Worm (Caenorhabditis elegans) whole organism, L4 larva: ENCODE data around the gene T25D10.1.

ENCODE experiments used
- T20F7.1 ChIP-seq: fragments of 200-800 bp; sonication (Bioruptor generic); optimal IDR thresholded peaks from 2 replicates; lab custom pipeline; 2018; ENCODE audit warnings: mild to moderate bottlenecking, missing genetic modification characterization, missing compliant biosample characterization
- ama-1 ChIP-seq: fragments of 150-350 bp; optimal IDR thresholded peaks from 2 replicates; lab custom pipeline; 2014; ENCODE audit warnings: inconsistent platforms, mixed read lengths
- ceh-32 ChIP-seq: sonication (generic microtip); optimal IDR thresholded peaks from 2 replicates; lab custom pipeline; 2016; ENCODE audit warnings: mild to moderate bottlenecking, missing genetic modification characterization, missing compliant biosample characterization; ENCODE audit not compliant: poor library complexity
- daf-16 ChIP-seq, 3 experiments: sonication (generic microtip); optimal IDR thresholded peaks; 2 replicates each; lab custom pipeline; 2016 to 2017; ENCODE audit warnings: missing genetic modification characterization in 3 of 3, missing genetic modification reagents in 3 of 3, mild to moderate bottlenecking in 2 of 3, missing compliant biosample characterization in 2 of 3, missing biosample characterization in 1 of 3, moderate library complexity in 1 of 3
- daf-19 ChIP-seq: fragments of 200-800 bp; sonication (Bioruptor generic); conservative IDR thresholded peaks from 2 replicates; pipeline ENCODE4 v1.3.6; 2022; ENCODE audit warnings: missing genetic modification characterization, missing compliant biosample characterization
- dmd-6 ChIP-seq: fragments of 200-800 bp; sonication (Bioruptor generic); IDR thresholded peaks from 2 replicates; pipeline ENCODE4 v1.3.6; 2022; ENCODE audit warnings: missing genetic modification reagents, missing genetic modification characterization, missing compliant biosample characterization
- dpl-1 ChIP-seq: fragments of 150-350 bp; optimal IDR thresholded peaks from 2 replicates; lab custom pipeline; 2014; ENCODE audit warnings: missing biosample characterization, missing genetic modification reagents, missing genetic modification characterization
- dve-1 ChIP-seq: sonication (generic microtip); optimal IDR thresholded peaks from 2 replicates; lab custom pipeline; 2017; ENCODE audit warnings: antibody characterized with exemption, mild to moderate bottlenecking, missing genetic modification characterization, missing compliant biosample characterization; ENCODE audit not compliant: insufficient read depth
- hlh-11 ChIP-seq: fragments of 200-800 bp; sonication (Bioruptor generic); optimal IDR thresholded peaks from 2 replicates; lab custom pipeline; 2018; ENCODE audit warnings: mild to moderate bottlenecking, missing genetic modification characterization, missing compliant biosample characterization
- hlh-30 ChIP-seq: sonication (generic microtip); optimal IDR thresholded peaks from 2 replicates; lab custom pipeline; 2017; ENCODE audit warnings: antibody characterized with exemption, mild to moderate bottlenecking, missing genetic modification characterization, missing compliant biosample characterization; ENCODE audit not compliant: insufficient read depth
- hmg-1.1 ChIP-seq: fragments of 200-800 bp; sonication (Bioruptor generic); IDR thresholded peaks from 2 replicates; pipeline ENCODE4 v1.3.6; 2022; ENCODE audit warnings: missing genetic modification reagents, missing genetic modification characterization, missing compliant biosample characterization
- lsy-2 ChIP-seq, 2 experiments: fragments of 150-350 bp in 1 of 2; sonication (generic microtip) in 1 of 2; optimal IDR thresholded peaks; 2 replicates each; lab custom pipeline; 2014 to 2017; ENCODE audit warnings: missing biosample characterization in 2 of 2, missing genetic modification characterization in 2 of 2
- madf-9 ChIP-seq: fragments of 200-800 bp; sonication (Bioruptor generic); conservative IDR thresholded peaks from 2 replicates; pipeline ENCODE4 v1.3.6; 2022; ENCODE audit warnings: missing genetic modification reagents, missing genetic modification characterization, missing compliant biosample characterization
- mdl-1 ChIP-seq, 2 experiments: fragments of 150-350 bp in 1 of 2; sonication (generic microtip) in 1 of 2; optimal IDR thresholded peaks; 2 replicates each; lab custom pipeline; 2014 to 2017; ENCODE audit warnings: missing biosample characterization in 2 of 2, missing genetic modification characterization in 2 of 2
- mxl-2 ChIP-seq: fragments of 200-800 bp; sonication (Bioruptor generic); conservative IDR thresholded peaks from 2 replicates; pipeline ENCODE4 v1.3.6; 2022; ENCODE audit warnings: missing genetic modification reagents, missing genetic modification characterization, missing compliant biosample characterization
- mxl-3 ChIP-seq: fragments of 200-800 bp; sonication (Bioruptor generic); optimal IDR thresholded peaks from 2 replicates; lab custom pipeline; 2018; ENCODE audit warnings: mild to moderate bottlenecking, missing genetic modification characterization, missing compliant biosample characterization
- nhr-11 ChIP-seq: fragments of 150-350 bp; optimal IDR thresholded peaks from 2 replicates; lab custom pipeline; 2014; ENCODE audit warnings: missing biosample characterization, missing genetic modification characterization
- nhr-25 ChIP-seq: sonication (generic microtip); optimal IDR thresholded peaks from 2 replicates; lab custom pipeline; 2017; ENCODE audit warnings: missing genetic modification characterization, mild to moderate bottlenecking, missing compliant biosample characterization, antibody characterized with exemption, moderate library complexity, borderline replicate concordance; ENCODE audit not compliant: insufficient read depth
- nhr-28 ChIP-seq: fragments of 150-350 bp; optimal IDR thresholded peaks from 2 replicates; lab custom pipeline; 2014; ENCODE audit warnings: missing biosample characterization, missing genetic modification characterization
- nhr-6 ChIP-seq: fragments of 150-350 bp; optimal IDR thresholded peaks from 2 replicates; lab custom pipeline; 2014; ENCODE audit warnings: missing biosample characterization, missing genetic modification characterization
- pha-4 ChIP-seq, 2 experiments: fragments of 150-350 bp in 1 of 2; fragments of 200-800 bp in 1 of 2; sonication (Bioruptor generic) in 1 of 2; IDR thresholded peaks in 1 of 2; optimal IDR thresholded peaks in 1 of 2; 2 replicates each; pipeline versions ENCODE4 v1.3.6 to Lab custom; 2014 to 2022; ENCODE audit warnings: missing genetic modification characterization in 2 of 2, missing genetic modification reagents in 2 of 2, missing biosample characterization in 1 of 2, missing compliant biosample characterization in 1 of 2
- pqm-1 ChIP-seq: sonication (generic microtip); optimal IDR thresholded peaks from 2 replicates; lab custom pipeline; 2017; ENCODE audit warnings: missing biosample characterization, missing genetic modification characterization
- rbr-2 ChIP-seq: sonication (generic microtip); optimal IDR thresholded peaks from 2 replicates; lab custom pipeline; 2016; ENCODE audit warnings: missing genotype, missing genetic modification characterization, missing compliant biosample characterization
- saeg-2 ChIP-seq: fragments of 200-800 bp; sonication (Bioruptor generic); IDR thresholded peaks from 2 replicates; pipeline ENCODE4 v1.3.6; 2022; ENCODE audit warnings: missing genetic modification reagents, missing genetic modification characterization, missing compliant biosample characterization
- tra-1 ChIP-seq: fragments of 200-800 bp; sonication (Bioruptor generic); IDR thresholded peaks from 2 replicates; pipeline ENCODE4 v1.3.6; 2022; ENCODE audit warnings: missing genetic modification reagents, missing genetic modification characterization, missing compliant biosample characterization
- unc-39 ChIP-seq: sonication (generic microtip); optimal IDR thresholded peaks from 2 replicates; lab custom pipeline; 2017; ENCODE audit warnings: missing biosample characterization, missing genetic modification characterization
- unc-62 ChIP-seq, 3 experiments: fragments of 150-350 bp in 1 of 3; sonication (generic microtip); optimal IDR thresholded peaks in 2 of 3; peaks in 1 of 3; 1 replicate in 1 of 3; 2 replicates in 2 of 3; lab custom pipeline; 2014 to 2017; ENCODE audit warnings: missing biosample characterization in 3 of 3, missing genetic modification characterization in 3 of 3, missing genetic modification reagents in 3 of 3, missing genotype in 1 of 3
- zfp-3 ChIP-seq: fragments of 200-800 bp; sonication (Bioruptor generic); conservative IDR thresholded peaks from 2 replicates; pipeline ENCODE4 v1.3.6; 2022; ENCODE audit warnings: missing genetic modification reagents, missing genetic modification characterization, missing compliant biosample characterization

Gene T25D10.1

DNA sequence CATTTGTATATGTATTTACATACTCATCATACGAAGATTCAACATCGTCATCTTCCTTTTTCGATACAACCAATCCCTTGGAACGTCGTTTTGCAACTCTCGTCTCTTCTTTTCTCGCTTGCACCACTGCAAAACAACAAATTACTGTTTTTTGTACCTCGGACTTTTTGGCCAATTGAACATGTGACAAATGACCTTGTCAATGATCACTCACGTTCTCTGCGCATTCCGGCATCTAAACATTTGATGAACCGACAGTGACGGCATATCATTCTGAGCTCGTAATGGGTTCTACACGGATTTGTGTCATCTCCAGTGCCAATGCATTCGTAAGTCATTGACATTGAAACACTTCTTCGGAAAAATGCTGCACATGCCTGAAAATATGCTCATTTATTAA, 45.0 kb downstream of the T25D10.1 start:
- TF ChIP-seq mxl-2 (no peak), nhr-25 (peak; percentile 41), mdl-1 (tag; optimal IDR thresholded peaks at IDR 0.05; lab: Kevin White, UChicago) (peak in 1 of 2 experiments; percentile 10), nhr-28 (peak; percentile 39), zfp-3 (GFP tag; lab: Robert Waterston, UW) (0 out of 2 replicates have a peak, but pooled peaks have one; percentile 54), unc-62 (GFP tag; optimal IDR thresholded peaks at IDR 0.05 in 1 of 2; lab: Kevin White, UChicago) (peak in 1 of 2 experiments; percentile 99), unc-62 (tag; optimal IDR thresholded peaks at IDR 0.05; lab: Kevin White, UChicago) (no peak), mxl-3 (GFP tag; lab: Kevin White, UChicago) (no peak), hlh-30 (tag; lab: Kevin White, UChicago) (peak; percentile 57)
- TF ChIP-seq, all 104 proteins: peak for 6

DNA sequence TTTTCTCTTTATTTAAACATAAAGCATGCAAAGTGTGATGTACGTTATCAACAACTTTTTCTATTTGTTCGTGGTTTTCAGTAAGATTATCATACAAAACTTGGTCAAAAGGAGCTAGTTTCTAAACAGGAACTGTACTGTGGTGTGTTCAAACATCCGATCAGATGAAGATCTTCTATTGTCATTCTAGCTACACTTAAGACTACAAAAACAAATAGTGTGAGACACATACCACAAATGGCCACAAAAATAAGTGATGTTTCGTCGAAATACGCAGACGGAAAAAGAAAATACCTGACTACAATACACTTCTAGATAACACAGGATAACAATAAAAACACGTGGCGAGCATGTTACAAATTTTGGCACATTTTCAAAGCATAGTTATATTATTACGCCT, 45.5 kb downstream of the T25D10.1 start:
- no peak for TF ChIP-seq daf-16 (GFP tag; optimal IDR thresholded peaks at IDR 0.05; lab: Kevin White, UChicago)
- TF ChIP-seq daf-16 (tag; optimal IDR thresholded peaks at IDR 0.05; lab: Kevin White, UChicago), result peak; percentile 63
- peak; percentile 39 for TF ChIP-seq dmd-6
- TF ChIP-seq hlh-11 (tag; lab: Kevin White, UChicago), result peak; percentile 49
- TF ChIP-seq mxl-3 (GFP tag; lab: Kevin White, UChicago), result peak; percentile 69
- peak in 1 of 2 experiments; percentile 25 for TF ChIP-seq mdl-1 (tag; optimal IDR thresholded peaks at IDR 0.05; lab: Kevin White, UChicago)
- TF ChIP-seq dve-1 (tag; lab: Kevin White, UChicago), result peak; percentile 40
- peak; percentile 24 for TF ChIP-seq hlh-30 (tag; lab: Kevin White, UChicago)
- TF ChIP-seq nhr-28, result peak; percentile 100
- no peak for TF ChIP-seq madf-9 (GFP tag; lab: Robert Waterston, UW)
- TF ChIP-seq zfp-3 (GFP tag; lab: Robert Waterston, UW), result no peak
- TF ChIP-seq pqm-1 (tag; lab: Kevin White, UChicago), result peak; percentile 82

DNA sequence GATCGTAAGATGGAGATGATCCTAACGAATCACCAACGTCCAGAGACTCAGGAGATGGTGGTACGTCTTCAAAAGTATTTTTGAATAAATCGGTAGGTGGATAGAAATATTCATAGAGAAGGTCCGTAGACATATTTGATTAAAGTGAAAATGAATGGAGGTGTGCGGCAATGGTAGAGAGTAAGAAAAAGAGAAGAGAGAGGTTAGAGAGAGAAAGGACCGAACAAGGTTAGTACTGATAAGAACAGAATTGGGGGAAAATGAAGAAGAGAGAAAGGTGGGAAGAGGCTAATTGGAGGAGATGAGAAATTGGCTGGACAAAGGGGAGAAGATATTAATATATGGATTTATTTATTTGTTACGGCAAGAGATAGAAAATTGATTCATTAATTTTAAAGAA, 46.5 kb downstream of the T25D10.1 start, which contains the start of gene nhr-22:
TSS of gene nhr-22 (minus strand) at position 137 of the 400 bp plus-strand sequence.
- TF ChIP-seq mxl-3 (GFP tag; lab: Kevin White, UChicago) (peak; percentile 54), unc-39 (tag; lab: Kevin White, UChicago) (no peak), nhr-28 (peak; percentile 60), pqm-1 (tag; lab: Kevin White, UChicago) (peak; percentile 28)

DNA sequence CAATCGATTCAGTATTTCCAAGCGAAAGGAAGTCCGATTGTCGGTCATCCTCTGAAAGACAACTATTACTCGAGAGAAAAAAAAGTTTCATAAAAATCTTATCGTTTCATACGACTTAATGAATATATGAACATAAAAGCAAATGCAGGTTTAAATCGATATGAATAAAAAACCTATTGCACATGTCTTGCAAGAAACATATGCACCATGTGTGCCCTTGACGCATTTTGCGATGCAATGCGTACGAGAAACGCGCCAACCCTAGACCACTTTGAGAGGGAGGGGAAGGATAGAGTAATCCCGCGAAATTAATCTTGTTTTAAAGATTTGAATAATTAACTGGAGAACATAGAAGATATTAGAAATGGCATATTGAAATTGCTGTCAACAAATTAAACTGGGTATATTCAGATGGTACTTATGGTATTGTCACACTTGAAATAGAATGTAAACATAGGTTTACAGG, 50.2 kb downstream of the T25D10.1 start, which contains the start of gene atg-16.2:
TSS of gene atg-16.2 (minus strand) at position 51 of the 466 bp plus-strand sequence.
- TF ChIP-seq rbr-2 (peak; percentile 37), ama-1 (lab: Kevin White, UChicago) (no peak), saeg-2 (no peak), daf-19 (0 out of 2 replicates have a peak, but pooled peaks have one; percentile 9), hmg-1.1 (GFP tag; lab: Robert Waterston, UW) (peak; percentile 46; the same call in 1 of the 2 replicates), lsy-2 (tag; optimal IDR thresholded peaks at IDR 0.05; lab: Kevin White, UChicago) (peak in 1 of 2 experiments; percentile 83), ceh-32 (tag; lab: Kevin White, UChicago) (no peak), hlh-30 (tag; lab: Kevin White, UChicago) (peak; percentile 84), tra-1 (GFP tag; lab: Robert Waterston, UW) (no peak), T20F7.1 (GFP tag; lab: Kevin White, UChicago) (peak; percentile 38), pha-4 (GFP tag; IDR thresholded peaks at IDR 0.05; lab: Robert Waterston, UW) (no peak), pha-4 (tag; optimal IDR thresholded peaks at IDR 0.05; lab: Kevin White, UChicago) (peak; percentile 67), mxl-3 (GFP tag; lab: Kevin White, UChicago) (peak; percentile 91), mdl-1 (tag; optimal IDR thresholded peaks at IDR 0.05; lab: Kevin White, UChicago) (peak in 1 of 2 experiments; percentile 53), dpl-1 (GFP tag; lab: Kevin White, UChicago) (peak; percentile 54), nhr-28 (peak; percentile 71), nhr-11 (peak; percentile 42), nhr-6 (tag; lab: Kevin White, UChicago) (peak; percentile 47)
